Worm (Caenorhabditis elegans) whole organism, young adult: ENCODE data around the gene xbx-3.

ENCODE experiments used
- B0035.1 ChIP-seq: sonication (generic microtip); optimal IDR thresholded peaks from 2 replicates; lab custom pipeline; 2016; ENCODE audit warnings: missing genetic modification characterization, mild to moderate bottlenecking, missing compliant biosample characterization, missing genotype, missing genetic modification reagents
- B0261.1 ChIP-seq: sonication (generic microtip); optimal IDR thresholded peaks from 2 replicates; lab custom pipeline; 2016; ENCODE audit warnings: mild to moderate bottlenecking, missing genetic modification characterization, moderate library complexity, missing compliant biosample characterization
- B0336.3 ChIP-seq: fragments of 200-800 bp; sonication (Bioruptor generic); IDR thresholded peaks from 2 replicates; pipeline ENCODE4 v1.3.6; 2022; ENCODE audit warnings: missing genetic modification characterization, missing compliant biosample characterization
- F22D6.2 ChIP-seq: sonication (generic microtip); optimal IDR thresholded peaks from 2 replicates; lab custom pipeline; 2016; ENCODE audit warnings: mild to moderate bottlenecking, missing genetic modification characterization, missing compliant biosample characterization
- F37B4.10 ChIP-seq: fragments of 200-800 bp; sonication (Bioruptor generic); IDR thresholded peaks from 2 replicates; pipeline ENCODE4 v1.3.6; 2022; ENCODE audit warnings: missing genetic modification characterization, missing compliant biosample characterization
- F39B2.1 ChIP-seq: fragments of 200-800 bp; sonication (Bioruptor generic); IDR thresholded peaks from 2 replicates; pipeline ENCODE4 v1.3.6; 2022; ENCODE audit warnings: missing genetic modification reagents, missing genetic modification characterization, missing compliant biosample characterization
- K11D2.4 ChIP-seq: fragments of 200-800 bp; sonication (Bioruptor generic); IDR thresholded peaks from 2 replicates; pipeline ENCODE4 v1.3.6; 2022; ENCODE audit warnings: missing genetic modification reagents, missing genetic modification characterization, missing compliant biosample characterization
- Y67H2A.10 ChIP-seq: fragments of 200-800 bp; sonication (Bioruptor generic); conservative IDR thresholded peaks from 2 replicates; pipeline ENCODE4 v1.3.6; 2022; ENCODE audit warnings: missing genetic modification reagents, missing genetic modification characterization, missing compliant biosample characterization
- akir-1 ChIP-seq: fragments of 200-800 bp; sonication (Bioruptor generic); optimal IDR thresholded peaks from 2 replicates; lab custom pipeline; 2018; ENCODE audit warnings: mild to moderate bottlenecking, missing genetic modification characterization, moderate library complexity, missing compliant biosample characterization
- aptf-3 ChIP-seq: fragments of 200-800 bp; sonication (Bioruptor generic); IDR thresholded peaks from 2 replicates; pipeline ENCODE4 v1.3.6; 2022; ENCODE audit warnings: missing genetic modification characterization, missing compliant biosample characterization
- attf-6 ChIP-seq: fragments of 200-800 bp; sonication (Bioruptor generic); IDR thresholded peaks from 2 replicates; pipeline ENCODE4 v1.3.6; 2022; ENCODE audit warnings: missing genetic modification reagents, missing genetic modification characterization, missing compliant biosample characterization
- bed-2 ChIP-seq: fragments of 200-800 bp; sonication (Bioruptor generic); IDR thresholded peaks from 2 replicates; pipeline ENCODE4 v1.3.6; 2022; ENCODE audit warnings: missing genetic modification reagents, missing genetic modification characterization, missing compliant biosample characterization
- cebp-2 ChIP-seq: fragments of 200-800 bp; sonication (Bioruptor generic); IDR thresholded peaks from 2 replicates; pipeline ENCODE4 v1.3.6; 2022; ENCODE audit warnings: missing genetic modification characterization, missing compliant biosample characterization
- ceh-27 ChIP-seq: fragments of 200-800 bp; sonication (Bioruptor generic); optimal IDR thresholded peaks from 2 replicates; lab custom pipeline; 2018; ENCODE audit warnings: mild to moderate bottlenecking, missing genetic modification characterization, moderate library complexity, missing compliant biosample characterization
- die-1 ChIP-seq: sonication (generic microtip); optimal IDR thresholded peaks from 2 replicates; lab custom pipeline; 2016; ENCODE audit warnings: missing genotype, mild to moderate bottlenecking, missing genetic modification characterization, missing compliant biosample characterization
- dox-1 ChIP-seq: fragments of 200-800 bp; sonication (Bioruptor generic); IDR thresholded peaks from 2 replicates; pipeline ENCODE4 v1.3.6; 2022; ENCODE audit warnings: missing genetic modification reagents, missing genetic modification characterization, missing compliant biosample characterization
- egl-18 ChIP-seq: fragments of 200-800 bp; sonication (Bioruptor generic); IDR thresholded peaks from 2 replicates; pipeline ENCODE4 v1.3.6; 2022; ENCODE audit warnings: missing genetic modification reagents, missing genetic modification characterization, missing compliant biosample characterization
- fkh-3 ChIP-seq: sonication (generic microtip); optimal IDR thresholded peaks from 2 replicates; lab custom pipeline; 2016; ENCODE audit warnings: mild to moderate bottlenecking, missing genetic modification characterization, missing compliant biosample characterization
- hlh-12 ChIP-seq: sonication (generic microtip); optimal IDR thresholded peaks from 2 replicates; lab custom pipeline; 2016; ENCODE audit warnings: missing genetic modification characterization, missing compliant biosample characterization
- hsf-1 ChIP-seq: fragments of 200-800 bp; sonication (Bioruptor generic); IDR thresholded peaks from 2 replicates; pipeline ENCODE4 v1.3.6; 2022; ENCODE audit warnings: missing genetic modification reagents, missing genetic modification characterization, missing compliant biosample characterization
- lag-1 ChIP-seq: fragments of 200-800 bp; sonication (Bioruptor generic); IDR thresholded peaks from 2 replicates; pipeline ENCODE4 v1.3.6; 2022; ENCODE audit warnings: missing genetic modification reagents, missing genetic modification characterization, missing compliant biosample characterization
- let-526 ChIP-seq: fragments of 200-800 bp; sonication (Bioruptor generic); IDR thresholded peaks from 2 replicates; pipeline ENCODE4 v1.3.6; 2022; ENCODE audit warnings: missing genetic modification reagents, missing genetic modification characterization, missing compliant biosample characterization
- let-607 ChIP-seq, 2 experiments: fragments of 200-800 bp in 1 of 2; sonication (Bioruptor generic) in 1 of 2; sonication (generic microtip) in 1 of 2; optimal IDR thresholded peaks; 2 replicates each; lab custom pipeline; 2016 to 2018; ENCODE audit warnings: mild to moderate bottlenecking in 2 of 2, missing compliant biosample characterization in 2 of 2, missing genetic modification characterization in 2 of 2, moderate library complexity in 2 of 2, missing genotype in 1 of 2
- lin-40 ChIP-seq: sonication (generic microtip); optimal IDR thresholded peaks from 2 replicates; lab custom pipeline; 2016; ENCODE audit warnings: missing genetic modification characterization, mild to moderate bottlenecking, missing compliant biosample characterization, missing genotype, missing genetic modification reagents
- lir-1 ChIP-seq: fragments of 200-800 bp; sonication (Bioruptor generic); conservative IDR thresholded peaks from 2 replicates; pipeline ENCODE4 v1.3.6; 2022; ENCODE audit warnings: missing genetic modification reagents, missing genetic modification characterization, missing compliant biosample characterization
- lsl-1 ChIP-seq: fragments of 200-800 bp; sonication (Bioruptor generic); optimal IDR thresholded peaks from 2 replicates; lab custom pipeline; 2018; ENCODE audit warnings: mild to moderate bottlenecking, missing genetic modification characterization, moderate library complexity, missing compliant biosample characterization
- madf-10 ChIP-seq: sonication (generic microtip); optimal IDR thresholded peaks from 2 replicates; lab custom pipeline; 2016; ENCODE audit warnings: mild to moderate bottlenecking, missing genetic modification characterization, missing compliant biosample characterization
- madf-6 ChIP-seq: fragments of 200-800 bp; sonication (Bioruptor generic); IDR thresholded peaks from 2 replicates; pipeline ENCODE4 v1.3.6; 2022; ENCODE audit warnings: missing genetic modification reagents, missing genetic modification characterization, missing compliant biosample characterization
- mcd-1 ChIP-seq: fragments of 200-800 bp; sonication (Bioruptor generic); IDR thresholded peaks from 2 replicates; pipeline ENCODE4 v1.3.6; 2022; ENCODE audit warnings: missing genetic modification reagents, missing genetic modification characterization, missing compliant biosample characterization
- mel-28 ChIP-seq: sonication (generic microtip); optimal IDR thresholded peaks from 2 replicates; lab custom pipeline; 2016; ENCODE audit warnings: borderline replicate concordance, mild to moderate bottlenecking, missing genetic modification characterization, missing compliant biosample characterization
- nfya-2 ChIP-seq: fragments of 200-800 bp; sonication (Bioruptor generic); IDR thresholded peaks from 2 replicates; pipeline ENCODE4 v1.3.6; 2022; ENCODE audit warnings: missing genetic modification reagents, missing genetic modification characterization, missing compliant biosample characterization
- nhr-120 ChIP-seq: fragments of 200-800 bp; sonication (Bioruptor generic); IDR thresholded peaks from 2 replicates; pipeline ENCODE4 v1.3.6; 2022; ENCODE audit warnings: missing genetic modification characterization, missing compliant biosample characterization
- rec-8 ChIP-seq, 2 experiments: sonication (generic microtip); optimal IDR thresholded peaks; 2 replicates each; lab custom pipeline; 2016; ENCODE audit warnings: mild to moderate bottlenecking in 2 of 2, missing genetic modification characterization in 2 of 2, missing genetic modification reagents in 2 of 2, missing genotype in 2 of 2, missing biosample characterization in 1 of 2, missing compliant biosample characterization in 1 of 2, moderate library complexity in 1 of 2
- snpc-1.1 ChIP-seq: sonication (generic microtip); optimal IDR thresholded peaks from 2 replicates; lab custom pipeline; 2017; ENCODE audit warnings: missing genetic modification characterization, mild to moderate bottlenecking, missing compliant biosample characterization, antibody characterized with exemption, moderate library complexity, missing genotype, missing genetic modification reagents; ENCODE audit not compliant: insufficient read depth
- snpc-1.3 ChIP-seq: sonication (generic microtip); optimal IDR thresholded peaks from 2 replicates; lab custom pipeline; 2017; ENCODE audit warnings: missing genetic modification characterization, mild to moderate bottlenecking, missing compliant biosample characterization, antibody characterized with exemption, moderate library complexity, missing genotype, missing genetic modification reagents; ENCODE audit not compliant: insufficient read depth
- unc-62 ChIP-seq: fragments of 150-350 bp; optimal IDR thresholded peaks from 2 replicates; lab custom pipeline; 2014; ENCODE audit warnings: missing biosample characterization, missing genetic modification reagents, missing genetic modification characterization
- xnd-1 ChIP-seq: sonication (generic microtip); optimal IDR thresholded peaks from 2 replicates; lab custom pipeline; 2016; ENCODE audit warnings: missing genotype, missing genetic modification reagents, missing genetic modification characterization, missing compliant biosample characterization
- ztf-26 ChIP-seq: sonication (generic microtip); optimal IDR thresholded peaks from 2 replicates; lab custom pipeline; 2017; ENCODE audit warnings: missing genetic modification characterization, missing compliant biosample characterization
- ztf-3 ChIP-seq: fragments of 200-800 bp; sonication (Bioruptor generic); optimal IDR thresholded peaks from 2 replicates; lab custom pipeline; 2018; ENCODE audit warnings: mild to moderate bottlenecking, missing genetic modification characterization, missing compliant biosample characterization

Gene xbx-3

DNA sequence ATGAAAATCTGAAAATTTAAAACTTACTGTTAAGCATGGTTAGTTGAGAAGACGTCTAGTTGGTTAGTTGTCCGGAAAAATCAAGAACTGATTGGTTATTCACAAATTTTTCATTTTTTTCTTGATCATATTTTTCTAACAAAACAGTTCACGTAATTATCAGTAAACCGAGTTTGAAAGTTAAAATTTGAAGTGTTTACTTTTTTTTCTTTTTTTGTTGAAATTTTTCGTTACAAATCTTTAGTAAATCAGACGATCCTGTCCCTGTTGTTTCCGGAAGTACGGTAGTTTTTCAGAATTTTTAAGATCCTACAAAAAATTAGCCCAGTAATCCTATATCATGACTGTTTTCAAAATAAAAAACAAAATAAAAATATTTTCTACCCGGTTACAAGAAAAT, 35.3 kb upstream of the xbx-3 start, which contains the start of gene C05B5.2:
Gene C05B5.2, minus strand, starts transcription at position 101 of the 400 bp plus-strand sequence.
- no peak for TF ChIP-seq let-607 (tag; optimal IDR thresholded peaks at IDR 0.05; lab: Kevin White, UChicago)
- TF ChIP-seq snpc-1.3 (tag; lab: Kevin White, UChicago), result no peak
- TF ChIP-seq aptf-3 (GFP tag; lab: Robert Waterston, UW), result no peak
- TF ChIP-seq lin-40, result no peak
- no peak for TF ChIP-seq fkh-3 (tag; lab: Kevin White, UChicago)
- no peak for TF ChIP-seq nhr-120
- TF ChIP-seq ztf-26 (tag; lab: Kevin White, UChicago), result no peak
- TF ChIP-seq mel-28, result no peak
- TF ChIP-seq lsl-1 (GFP tag; lab: Kevin White, UChicago), result no peak
- TF ChIP-seq cebp-2 (GFP tag; lab: Robert Waterston, UW), result no peak
- TF ChIP-seq madf-10 (tag; lab: Kevin White, UChicago), result no peak
- no peak for TF ChIP-seq attf-6 (GFP tag; lab: Robert Waterston, UW)
- no peak for TF ChIP-seq hsf-1 (GFP tag; lab: Robert Waterston, UW)

- TF ChIP-seq madf-6, result no peak
- no peak for TF ChIP-seq ztf-3
- no peak for TF ChIP-seq B0035.1 (tag; lab: Kevin White, UChicago)
- no peak for TF ChIP-seq ceh-27 (GFP tag; lab: Kevin White, UChicago)
- TF ChIP-seq F39B2.1 (GFP tag; lab: Robert Waterston, UW), result no peak
- TF ChIP-seq egl-18 (GFP tag; lab: Robert Waterston, UW), result no peak
- no peak for TF ChIP-seq Y67H2A.10
- no peak for TF ChIP-seq hlh-12 (tag; lab: Kevin White, UChicago)
Measured at ce11 chrIII:10001060-10001459, 34.7 kb upstream of the xbx-3 start, which contains the start of gene C05B5.5. Gene C05B5.5 (plus strand): TSS chrIII:10001360.

- TF ChIP-seq die-1 (tag; lab: Kevin White, UChicago) (no peak), B0261.1 (tag; lab: Kevin White, UChicago) (no peak), lin-40 (no peak), lag-1 (GFP tag; lab: Robert Waterston, UW) (no peak), mcd-1 (no peak), mel-28 (no peak), madf-10 (tag; lab: Kevin White, UChicago) (no peak), egl-18 (GFP tag; lab: Robert Waterston, UW) (no peak), lir-1 (GFP tag; lab: Robert Waterston, UW) (no peak)
Measured at ce11 chrIII:10004213-10004612, 31.5 kb upstream of the xbx-3 start, which contains the start of gene C05B5.11. Gene C05B5.11 (plus strand): TSS chrIII:10004513.

DNA sequence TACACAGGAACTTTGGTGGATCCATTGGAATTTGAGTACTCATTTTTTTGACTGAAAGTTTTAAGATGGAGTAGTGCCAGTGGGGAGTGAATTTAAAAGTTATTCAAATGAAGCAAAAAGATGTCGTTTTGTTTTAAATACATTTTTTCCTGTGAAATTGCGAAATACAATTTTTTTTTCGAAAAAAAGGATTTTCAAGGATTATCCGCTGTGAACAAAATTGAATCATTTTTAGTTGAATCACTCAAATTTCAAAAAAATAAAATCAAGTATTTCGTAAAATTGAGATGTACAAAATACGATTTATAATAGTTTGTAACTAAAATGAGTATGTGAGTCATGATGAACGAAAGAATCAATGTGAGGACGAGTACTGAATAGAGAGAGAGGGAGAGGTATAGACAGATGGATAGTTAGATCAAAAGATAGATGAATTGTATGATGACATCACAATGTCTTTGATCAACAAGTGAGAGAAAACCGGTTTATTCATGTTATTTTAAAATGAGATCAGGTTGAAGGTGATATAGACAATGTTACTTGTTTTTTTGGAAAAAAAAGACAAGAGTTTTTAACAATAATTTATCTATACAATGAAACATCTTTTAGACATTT, 28.9 kb upstream of the xbx-3 start, which contains the start of gene C05B5.8:
Gene C05B5.8, minus strand, starts transcription at position 51 of the 615 bp plus-strand sequence.
- TF ChIP-seq rec-8 (tag; optimal IDR thresholded peaks at IDR 0.05; lab: Kevin White, UChicago) (no peak), dox-1 (GFP tag; lab: Robert Waterston, UW) (no peak), let-607 (tag; optimal IDR thresholded peaks at IDR 0.05; lab: Kevin White, UChicago) (no peak), bed-2 (GFP tag; lab: Robert Waterston, UW) (no peak)

DNA sequence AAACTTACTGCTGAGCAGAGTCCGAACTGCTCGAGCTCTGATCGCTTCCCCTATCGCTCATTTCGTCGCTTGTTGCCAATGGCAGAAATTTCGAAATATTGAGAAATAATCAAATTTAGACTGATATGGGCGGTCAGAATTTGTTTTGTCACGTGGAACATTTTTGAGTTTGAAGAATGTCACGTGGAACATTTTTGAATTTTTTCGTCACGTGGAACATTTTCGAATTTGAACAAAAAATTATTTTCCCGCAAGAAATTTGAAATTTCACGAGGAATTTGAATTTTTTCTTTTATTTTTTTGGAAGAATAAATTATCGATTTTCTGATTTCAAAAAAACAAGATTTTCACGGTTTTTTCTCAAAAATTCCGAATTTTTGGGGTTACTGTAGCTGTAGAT, 25.6 kb upstream of the xbx-3 start, which contains the start of gene fbxa-155:
Gene fbxa-155, minus strand, starts transcription at position 101 of the 400 bp plus-strand sequence.
- TF ChIP-seq ztf-3 (no peak), xnd-1 (tag; lab: Kevin White, UChicago) (no peak), let-526 (GFP tag; lab: Robert Waterston, UW) (no peak), lir-1 (GFP tag; lab: Robert Waterston, UW) (no peak), F37B4.10 (GFP tag; lab: Robert Waterston, UW) (no peak), B0336.3 (GFP tag; lab: Robert Waterston, UW) (no peak), F22D6.2 (tag; lab: Kevin White, UChicago) (no peak), akir-1 (GFP tag; lab: Kevin White, UChicago) (no peak), aptf-3 (GFP tag; lab: Robert Waterston, UW) (no peak), unc-62 (no peak), snpc-1.1 (tag; lab: Kevin White, UChicago) (no peak), nfya-2 (no peak), K11D2.4 (GFP tag; lab: Robert Waterston, UW) (no peak)
